Worm (Caenorhabditis elegans) whole organism, young adult: ENCODE results near the gene uig-1.
A peak's percentile ranks its signal among the peaks of the same experiment; 100 is the strongest.

Experiments used
- B0336.3 ChIP-seq: fragments of 200-800 bp; sonication (Bioruptor generic); IDR thresholded peaks from 2 replicates; pipeline ENCODE4 v1.3.6; 2022; ENCODE audit warnings: missing genetic modification characterization, missing compliant biosample characterization
- C06A6.2 ChIP-seq: fragments of 200-800 bp; sonication (Bioruptor generic); conservative IDR thresholded peaks from 2 replicates; pipeline ENCODE4 v1.3.6; 2022; ENCODE audit warnings: missing genetic modification characterization, missing compliant biosample characterization
- D2030.7 ChIP-seq: fragments of 200-800 bp; sonication (Bioruptor generic); IDR thresholded peaks from 2 replicates; pipeline ENCODE4 v1.3.6; 2022; ENCODE audit warnings: missing genetic modification reagents, missing genetic modification characterization, missing compliant biosample characterization
- F23B12.7 ChIP-seq: sonication (generic microtip); optimal IDR thresholded peaks from 2 replicates; lab custom pipeline; 2017; ENCODE audit warnings: missing genetic modification characterization, mild to moderate bottlenecking, missing compliant biosample characterization, antibody characterized with exemption, moderate library complexity; ENCODE audit not compliant: insufficient read depth
- F37B4.10 ChIP-seq: fragments of 200-800 bp; sonication (Bioruptor generic); IDR thresholded peaks from 2 replicates; pipeline ENCODE4 v1.3.6; 2022; ENCODE audit warnings: missing genetic modification characterization, missing compliant biosample characterization
- K11D2.4 ChIP-seq: fragments of 200-800 bp; sonication (Bioruptor generic); IDR thresholded peaks from 2 replicates; pipeline ENCODE4 v1.3.6; 2022; ENCODE audit warnings: missing genetic modification reagents, missing genetic modification characterization, missing compliant biosample characterization
- K12H6.12 ChIP-seq: fragments of 200-800 bp; sonication (Bioruptor generic); optimal IDR thresholded peaks from 2 replicates; lab custom pipeline; 2018; ENCODE audit warnings: mild to moderate bottlenecking, missing genetic modification characterization, missing compliant biosample characterization
- T07F8.4 ChIP-seq: sonication (generic microtip); optimal IDR thresholded peaks from 2 replicates; lab custom pipeline; 2016; ENCODE audit warnings: mild to moderate bottlenecking, missing genetic modification characterization, moderate library complexity, missing compliant biosample characterization
- Y56A3A.18 ChIP-seq: fragments of 200-800 bp; sonication (Bioruptor generic); IDR thresholded peaks from 2 replicates; pipeline ENCODE4 v1.3.6; 2022; ENCODE audit warnings: missing genetic modification reagents, missing genetic modification characterization, missing compliant biosample characterization
- akir-1 ChIP-seq: fragments of 200-800 bp; sonication (Bioruptor generic); optimal IDR thresholded peaks from 2 replicates; lab custom pipeline; 2018; ENCODE audit warnings: mild to moderate bottlenecking, missing genetic modification characterization, moderate library complexity, missing compliant biosample characterization
- aptf-2 ChIP-seq: fragments of 200-800 bp; sonication (Bioruptor generic); conservative IDR thresholded peaks from 2 replicates; pipeline ENCODE4 v1.3.6; 2022; ENCODE audit warnings: missing genetic modification reagents, missing genetic modification characterization, missing compliant biosample characterization
- cebp-1 ChIP-seq, 2 experiments: fragments of 200-800 bp in 1 of 2; sonication (Bioruptor generic) in 1 of 2; sonication (generic microtip) in 1 of 2; IDR thresholded peaks in 1 of 2; optimal IDR thresholded peaks in 1 of 2; 2 replicates each; pipeline versions ENCODE4 v1.3.6 to Lab custom; 2017 to 2022; ENCODE audit warnings: missing compliant biosample characterization in 2 of 2, missing genetic modification characterization in 2 of 2, mild to moderate bottlenecking in 1 of 2, missing genetic modification reagents in 1 of 2, moderate library complexity in 1 of 2
- ceh-100 ChIP-seq: fragments of 200-800 bp; sonication (Bioruptor generic); IDR thresholded peaks from 2 replicates; pipeline ENCODE4 v1.3.6; 2022; ENCODE audit warnings: missing genetic modification reagents, missing genetic modification characterization, missing compliant biosample characterization
- ceh-91 ChIP-seq: fragments of 200-800 bp; sonication (Bioruptor generic); IDR thresholded peaks from 2 replicates; pipeline ENCODE4 v1.3.6; 2022; ENCODE audit warnings: missing genetic modification reagents, missing genetic modification characterization, missing compliant biosample characterization
- chd-7 ChIP-seq: sonication (generic microtip); optimal IDR thresholded peaks from 2 replicates; lab custom pipeline; 2016; ENCODE audit warnings: mild to moderate bottlenecking, missing genetic modification characterization, moderate library complexity, missing compliant biosample characterization
- dpff-1 ChIP-seq: sonication (generic microtip); optimal IDR thresholded peaks from 2 replicates; lab custom pipeline; 2017; ENCODE audit warnings: mild to moderate bottlenecking, missing genetic modification characterization, missing compliant biosample characterization
- ekl-4 ChIP-seq: fragments of 200-800 bp; sonication (Bioruptor generic); IDR thresholded peaks from 2 replicates; pipeline ENCODE4 v1.3.6; 2022; ENCODE audit warnings: missing genetic modification reagents, missing genetic modification characterization, missing compliant biosample characterization
- hmg-1.2 ChIP-seq: fragments of 200-800 bp; sonication (Bioruptor generic); IDR thresholded peaks from 2 replicates; pipeline ENCODE4 v1.3.6; 2022; ENCODE audit warnings: missing genetic modification reagents, missing genetic modification characterization, missing compliant biosample characterization
- hrde-1 ChIP-seq: sonication (generic microtip); optimal IDR thresholded peaks from 2 replicates; lab custom pipeline; 2016; ENCODE audit warnings: missing genetic modification characterization, mild to moderate bottlenecking, missing compliant biosample characterization, moderate library complexity, missing genotype, missing genetic modification reagents, borderline replicate concordance
- let-607 ChIP-seq, 2 experiments: fragments of 200-800 bp in 1 of 2; sonication (Bioruptor generic) in 1 of 2; sonication (generic microtip) in 1 of 2; optimal IDR thresholded peaks; 2 replicates each; lab custom pipeline; 2016 to 2018; ENCODE audit warnings: mild to moderate bottlenecking in 2 of 2, missing compliant biosample characterization in 2 of 2, missing genetic modification characterization in 2 of 2, moderate library complexity in 2 of 2, missing genotype in 1 of 2
- lin-40 ChIP-seq: sonication (generic microtip); optimal IDR thresholded peaks from 2 replicates; lab custom pipeline; 2016; ENCODE audit warnings: missing genetic modification characterization, mild to moderate bottlenecking, missing compliant biosample characterization, missing genotype, missing genetic modification reagents
- lir-1 ChIP-seq: fragments of 200-800 bp; sonication (Bioruptor generic); conservative IDR thresholded peaks from 2 replicates; pipeline ENCODE4 v1.3.6; 2022; ENCODE audit warnings: missing genetic modification reagents, missing genetic modification characterization, missing compliant biosample characterization
- madf-3 ChIP-seq: fragments of 200-800 bp; sonication (Bioruptor generic); IDR thresholded peaks from 2 replicates; pipeline ENCODE4 v1.3.6; 2022; ENCODE audit warnings: missing genetic modification reagents, missing genetic modification characterization, missing compliant biosample characterization
- madf-6 ChIP-seq: fragments of 200-800 bp; sonication (Bioruptor generic); IDR thresholded peaks from 2 replicates; pipeline ENCODE4 v1.3.6; 2022; ENCODE audit warnings: missing genetic modification reagents, missing genetic modification characterization, missing compliant biosample characterization
- madf-8 ChIP-seq: fragments of 200-800 bp; sonication (Bioruptor generic); conservative IDR thresholded peaks from 2 replicates; pipeline ENCODE4 v1.3.6; 2022; ENCODE audit warnings: missing genetic modification reagents, missing genetic modification characterization, missing compliant biosample characterization
- mcd-1 ChIP-seq: fragments of 200-800 bp; sonication (Bioruptor generic); IDR thresholded peaks from 2 replicates; pipeline ENCODE4 v1.3.6; 2022; ENCODE audit warnings: missing genetic modification reagents, missing genetic modification characterization, missing compliant biosample characterization
- mes-4 ChIP-seq: sonication (generic microtip); optimal IDR thresholded peaks from 2 replicates; lab custom pipeline; 2016; ENCODE audit warnings: missing genotype, missing genetic modification characterization, missing compliant biosample characterization
- nhr-80 ChIP-seq: sonication (generic microtip); optimal IDR thresholded peaks from 2 replicates; lab custom pipeline; 2016; ENCODE audit warnings: missing genetic modification characterization, missing compliant biosample characterization
- rcor-1 ChIP-seq: fragments of 200-800 bp; sonication (Bioruptor generic); IDR thresholded peaks from 2 replicates; pipeline ENCODE4 v1.3.6; 2022; ENCODE audit warnings: missing genetic modification reagents, missing genetic modification characterization, missing compliant biosample characterization
- rec-8 ChIP-seq, 2 experiments: sonication (generic microtip); optimal IDR thresholded peaks; 2 replicates each; lab custom pipeline; 2016; ENCODE audit warnings: mild to moderate bottlenecking in 2 of 2, missing genetic modification characterization in 2 of 2, missing genetic modification reagents in 2 of 2, missing genotype in 2 of 2, missing biosample characterization in 1 of 2, missing compliant biosample characterization in 1 of 2, moderate library complexity in 1 of 2
- sea-2 ChIP-seq: fragments of 200-800 bp; sonication (Bioruptor generic); IDR thresholded peaks from 2 replicates; pipeline ENCODE4 v1.3.6; 2022; ENCODE audit warnings: missing genetic modification characterization, missing compliant biosample characterization
- snpc-1.1 ChIP-seq: sonication (generic microtip); optimal IDR thresholded peaks from 2 replicates; lab custom pipeline; 2017; ENCODE audit warnings: missing genetic modification characterization, mild to moderate bottlenecking, missing compliant biosample characterization, antibody characterized with exemption, moderate library complexity, missing genotype, missing genetic modification reagents; ENCODE audit not compliant: insufficient read depth
- snpc-1.3 ChIP-seq: sonication (generic microtip); optimal IDR thresholded peaks from 2 replicates; lab custom pipeline; 2017; ENCODE audit warnings: missing genetic modification characterization, mild to moderate bottlenecking, missing compliant biosample characterization, antibody characterized with exemption, moderate library complexity, missing genotype, missing genetic modification reagents; ENCODE audit not compliant: insufficient read depth
- snpc-3.4 ChIP-seq: sonication (generic microtip); optimal IDR thresholded peaks from 2 replicates; lab custom pipeline; 2017; ENCODE audit warnings: missing genetic modification characterization, mild to moderate bottlenecking, missing compliant biosample characterization, antibody characterized with exemption, moderate library complexity, missing genotype, missing genetic modification reagents
- snpc-4 ChIP-seq, 5 experiments: fragments of 150-350 bp in 1 of 5; sonication (generic microtip) in 4 of 5; optimal IDR thresholded peaks; 2 replicates each; lab custom pipeline; 2014 to 2018; ENCODE audit warnings: missing genetic modification characterization in 5 of 5, missing biosample characterization in 3 of 5, antibody characterized with exemption in 2 of 5, mild to moderate bottlenecking in 2 of 5, missing compliant biosample characterization in 2 of 5, missing genotype in 2 of 5, moderate library complexity in 2 of 5, missing genetic modification reagents in 1 of 5
- tbx-9 ChIP-seq: sonication (generic microtip); optimal IDR thresholded peaks from 2 replicates; lab custom pipeline; 2016; ENCODE audit warnings: borderline replicate concordance, missing genetic modification characterization, inconsistent platforms, missing compliant biosample characterization
- unc-130 ChIP-seq: sonication (generic microtip); optimal IDR thresholded peaks from 2 replicates; lab custom pipeline; 2016; ENCODE audit warnings: missing genetic modification reagents, missing genetic modification characterization, missing compliant biosample characterization
- unc-62 ChIP-seq: fragments of 150-350 bp; optimal IDR thresholded peaks from 2 replicates; lab custom pipeline; 2014; ENCODE audit warnings: missing biosample characterization, missing genetic modification reagents, missing genetic modification characterization
- zim-3 ChIP-seq: sonication (generic microtip); optimal IDR thresholded peaks from 2 replicates; lab custom pipeline; 2017; ENCODE audit warnings: mild to moderate bottlenecking, missing genetic modification characterization, moderate library complexity, missing compliant biosample characterization
- ztf-25 ChIP-seq: fragments of 200-800 bp; sonication (Bioruptor generic); IDR thresholded peaks from 2 replicates; pipeline ENCODE4 v1.3.6; 2022; ENCODE audit warnings: missing genetic modification reagents, missing genetic modification characterization, missing compliant biosample characterization

Gene uig-1

ce11 chrV:13308616-13309015, 12.8 kb upstream of the uig-1 start, which contains the start of gene C50B6.1:
C50B6.1 (plus strand) TSS chrV:13308916.
- no peak for TF ChIP-seq madf-3
- TF ChIP-seq F23B12.7 (tag; lab: Kevin White, UChicago), result no peak
- TF ChIP-seq zim-3 (tag; lab: Kevin White, UChicago), result no peak
- TF ChIP-seq T07F8.4 (tag; lab: Kevin White, UChicago), result no peak
- no peak for TF ChIP-seq sea-2 (GFP tag; lab: Robert Waterston, UW)
- TF ChIP-seq unc-130 (GFP tag; lab: Kevin White, UChicago), result no peak
- no peak for TF ChIP-seq hmg-1.2 (GFP tag; lab: Robert Waterston, UW)
- no peak for TF ChIP-seq cebp-1 (GFP tag; IDR thresholded peaks at IDR 0.05; lab: Robert Waterston, UW)
- TF ChIP-seq cebp-1 (tag; optimal IDR thresholded peaks at IDR 0.05; lab: Kevin White, UChicago), result no peak
- TF ChIP-seq tbx-9 (tag; lab: Kevin White, UChicago), result no peak
- no peak for TF ChIP-seq snpc-1.3
- TF ChIP-seq K12H6.12, result no peak
- TF ChIP-seq snpc-4 (GFP tag; optimal IDR thresholded peaks at IDR 0.05; lab: Kevin White, UChicago), result no peak
- no peak for TF ChIP-seq snpc-4 (tag; optimal IDR thresholded peaks at IDR 0.05; lab: Kevin White, UChicago)
- TF ChIP-seq C06A6.2 (GFP tag; lab: Robert Waterston, UW), result no peak
- no peak for TF ChIP-seq let-607 (tag; optimal IDR thresholded peaks at IDR 0.05; lab: Kevin White, UChicago)
- TF ChIP-seq lin-40 (tag; lab: Kevin White, UChicago), result no peak
- no peak for TF ChIP-seq ekl-4 (GFP tag; lab: Robert Waterston, UW)

ce11 chrV:13304663-13305188, 8.9 kb upstream of the uig-1 start, which contains the start of gene C26E1.2:
C26E1.2 (plus strand) TSS chrV:13305138.
- TF ChIP-seq zim-3 (tag; lab: Kevin White, UChicago), result no peak
- peak; percentile 73 for TF ChIP-seq nhr-80
- TF ChIP-seq madf-6 (GFP tag; lab: Robert Waterston, UW), result no peak
- TF ChIP-seq cebp-1 (GFP tag; IDR thresholded peaks at IDR 0.05; lab: Robert Waterston, UW), result no peak
- peak; percentile 15 for TF ChIP-seq cebp-1 (tag; optimal IDR thresholded peaks at IDR 0.05; lab: Kevin White, UChicago)

- TF ChIP-seq snpc-3.4 (tag; lab: Kevin White, UChicago) (no peak), B0336.3 (GFP tag; lab: Robert Waterston, UW) (no peak), unc-62 (GFP tag; lab: Kevin White, UChicago) (no peak), snpc-4 (GFP tag; optimal IDR thresholded peaks at IDR 0.05; lab: Kevin White, UChicago) (no peak), snpc-4 (tag; optimal IDR thresholded peaks at IDR 0.05; lab: Kevin White, UChicago) (no peak), ceh-91 (no peak), Y56A3A.18 (no peak), D2030.7 (GFP tag; lab: Robert Waterston, UW) (no peak), nhr-80 (peak; percentile 58), madf-6 (GFP tag; lab: Robert Waterston, UW) (no peak)
Measured at ce11 chrV:13301443-13301842, 5.7 kb upstream of the uig-1 start, which contains the start of gene ceh-79. ceh-79 (plus strand) TSS chrV:13301833.

ce11 chrV:13300492-13300891, 4.7 kb upstream of the uig-1 start:
- TF ChIP-seq madf-8 (GFP tag; lab: Robert Waterston, UW), result no peak
- TF ChIP-seq chd-7, result no peak
- no peak for TF ChIP-seq snpc-1.1
- TF ChIP-seq hrde-1 (tag; lab: Kevin White, UChicago), result no peak
- TF ChIP-seq ceh-100, result no peak
- TF ChIP-seq mes-4 (tag; lab: Kevin White, UChicago), result no peak
- no peak for TF ChIP-seq akir-1
- no peak for TF ChIP-seq madf-6 (GFP tag; lab: Robert Waterston, UW)
- TF ChIP-seq mcd-1 (GFP tag; lab: Robert Waterston, UW), result no peak
- TF ChIP-seq lir-1 (GFP tag; lab: Robert Waterston, UW), result no peak
- TF ChIP-seq dpff-1, result no peak
- no peak for TF ChIP-seq F37B4.10 (GFP tag; lab: Robert Waterston, UW)
- TF ChIP-seq aptf-2, result no peak
- no peak for TF ChIP-seq K11D2.4
- no peak for TF ChIP-seq rec-8 (tag; optimal IDR thresholded peaks at IDR 0.05; lab: Kevin White, UChicago)
- no peak for TF ChIP-seq ztf-25 (GFP tag; lab: Robert Waterston, UW)
- TF ChIP-seq rcor-1 (GFP tag; lab: Robert Waterston, UW), result no peak
- TF ChIP-seq ceh-91, result no peak
